Worm (Caenorhabditis elegans) whole organism, young adult: Measurements from ENCODE around the gene psa-3.

ENCODE experiments used
- F49E8.2 ChIP-seq: sonication (generic microtip); optimal IDR thresholded peaks from 3 replicates; lab custom pipeline; 2017; ENCODE audit warnings: missing genetic modification characterization, mild to moderate bottlenecking, missing compliant biosample characterization, antibody characterized with exemption, moderate library complexity; ENCODE audit not compliant: insufficient read depth
- F57A8.1 ChIP-seq: fragments of 200-800 bp; sonication (Bioruptor generic); optimal IDR thresholded peaks from 2 replicates; lab custom pipeline; 2018; ENCODE audit warnings: mild to moderate bottlenecking, missing genetic modification characterization, moderate library complexity, missing compliant biosample characterization
- K11D2.4 ChIP-seq: fragments of 200-800 bp; sonication (Bioruptor generic); IDR thresholded peaks from 2 replicates; pipeline ENCODE4 v1.3.6; 2022; ENCODE audit warnings: missing genetic modification reagents, missing genetic modification characterization, missing compliant biosample characterization
- Y53F4B.3 ChIP-seq: fragments of 200-800 bp; sonication (Bioruptor generic); IDR thresholded peaks from 2 replicates; pipeline ENCODE4 v1.3.6; 2022; ENCODE audit warnings: missing genetic modification reagents, missing genetic modification characterization, missing compliant biosample characterization
- Y53G8AR.9 ChIP-seq: fragments of 200-800 bp; sonication (Bioruptor generic); conservative IDR thresholded peaks from 2 replicates; pipeline ENCODE4 v1.3.6; 2022; ENCODE audit warnings: missing genetic modification reagents, missing genetic modification characterization, missing compliant biosample characterization
- Y67H2A.10 ChIP-seq: fragments of 200-800 bp; sonication (Bioruptor generic); conservative IDR thresholded peaks from 2 replicates; pipeline ENCODE4 v1.3.6; 2022; ENCODE audit warnings: missing genetic modification reagents, missing genetic modification characterization, missing compliant biosample characterization
- Y79H2A.3 ChIP-seq: fragments of 200-800 bp; sonication (Bioruptor generic); conservative IDR thresholded peaks from 2 replicates; pipeline ENCODE4 v1.3.6; 2022; ENCODE audit warnings: missing genetic modification reagents, missing genetic modification characterization, missing compliant biosample characterization
- ZK185.1 ChIP-seq: sonication (generic microtip); optimal IDR thresholded peaks from 2 replicates; lab custom pipeline; 2016; ENCODE audit warnings: mild to moderate bottlenecking, missing genetic modification characterization, missing compliant biosample characterization; ENCODE audit not compliant: poor library complexity, severe bottlenecking
- atf-7 ChIP-seq: sonication (generic microtip); optimal IDR thresholded peaks from 2 replicates; lab custom pipeline; 2017; ENCODE audit warnings: mild to moderate bottlenecking, missing genetic modification characterization, missing compliant biosample characterization
- cebp-1 ChIP-seq, 2 experiments: fragments of 200-800 bp in 1 of 2; sonication (Bioruptor generic) in 1 of 2; sonication (generic microtip) in 1 of 2; IDR thresholded peaks in 1 of 2; optimal IDR thresholded peaks in 1 of 2; 2 replicates each; pipeline versions ENCODE4 v1.3.6 to Lab custom; 2017 to 2022; ENCODE audit warnings: missing compliant biosample characterization in 2 of 2, missing genetic modification characterization in 2 of 2, mild to moderate bottlenecking in 1 of 2, missing genetic modification reagents in 1 of 2, moderate library complexity in 1 of 2
- ceh-100 ChIP-seq: fragments of 200-800 bp; sonication (Bioruptor generic); IDR thresholded peaks from 2 replicates; pipeline ENCODE4 v1.3.6; 2022; ENCODE audit warnings: missing genetic modification reagents, missing genetic modification characterization, missing compliant biosample characterization
- ceh-58 ChIP-seq: fragments of 200-800 bp; sonication (Bioruptor generic); IDR thresholded peaks from 2 replicates; pipeline ENCODE4 v1.3.6; 2022; ENCODE audit warnings: missing genetic modification characterization, missing compliant biosample characterization
- dpff-1 ChIP-seq: sonication (generic microtip); optimal IDR thresholded peaks from 2 replicates; lab custom pipeline; 2017; ENCODE audit warnings: mild to moderate bottlenecking, missing genetic modification characterization, missing compliant biosample characterization
- efl-1 ChIP-seq: fragments of 150-350 bp; optimal IDR thresholded peaks from 2 replicates; lab custom pipeline; 2014; ENCODE audit warnings: missing biosample characterization, missing genetic modification reagents, missing genetic modification characterization
- egl-18 ChIP-seq: fragments of 200-800 bp; sonication (Bioruptor generic); IDR thresholded peaks from 2 replicates; pipeline ENCODE4 v1.3.6; 2022; ENCODE audit warnings: missing genetic modification reagents, missing genetic modification characterization, missing compliant biosample characterization
- egrh-3 ChIP-seq: fragments of 200-800 bp; sonication (Bioruptor generic); IDR thresholded peaks from 2 replicates; pipeline ENCODE4 v1.3.6; 2022; ENCODE audit warnings: missing genetic modification reagents, missing genetic modification characterization, missing compliant biosample characterization
- ekl-4 ChIP-seq: fragments of 200-800 bp; sonication (Bioruptor generic); IDR thresholded peaks from 2 replicates; pipeline ENCODE4 v1.3.6; 2022; ENCODE audit warnings: missing genetic modification reagents, missing genetic modification characterization, missing compliant biosample characterization
- gei-17 ChIP-seq: fragments of 200-800 bp; sonication (Bioruptor generic); optimal IDR thresholded peaks from 2 replicates; lab custom pipeline; 2018; ENCODE audit warnings: mild to moderate bottlenecking, missing genetic modification characterization, missing compliant biosample characterization
- him-1 ChIP-seq: sonication (generic microtip); optimal IDR thresholded peaks from 2 replicates; lab custom pipeline; 2016; ENCODE audit warnings: missing genotype, missing genetic modification reagents, missing genetic modification characterization, missing compliant biosample characterization
- hlh-26 ChIP-seq: fragments of 200-800 bp; sonication (Bioruptor generic); conservative IDR thresholded peaks from 2 replicates; pipeline ENCODE4 v1.3.6; 2022; ENCODE audit warnings: missing genetic modification reagents, missing genetic modification characterization, missing compliant biosample characterization
- lag-1 ChIP-seq: fragments of 200-800 bp; sonication (Bioruptor generic); IDR thresholded peaks from 2 replicates; pipeline ENCODE4 v1.3.6; 2022; ENCODE audit warnings: missing genetic modification reagents, missing genetic modification characterization, missing compliant biosample characterization
- let-526 ChIP-seq: fragments of 200-800 bp; sonication (Bioruptor generic); IDR thresholded peaks from 2 replicates; pipeline ENCODE4 v1.3.6; 2022; ENCODE audit warnings: missing genetic modification reagents, missing genetic modification characterization, missing compliant biosample characterization
- lin-26 ChIP-seq: fragments of 200-800 bp; sonication (Bioruptor generic); IDR thresholded peaks from 2 replicates; pipeline ENCODE4 v1.3.6; 2022; ENCODE audit warnings: missing genetic modification reagents, missing genetic modification characterization, missing compliant biosample characterization
- lin-35 ChIP-seq, 3 experiments: fragments of 150-350 bp in 2 of 3; sonication (generic microtip) in 1 of 3; optimal IDR thresholded peaks; 2 replicates each; lab custom pipeline; 2014 to 2018; ENCODE audit warnings: missing biosample characterization in 3 of 3, missing genetic modification characterization in 3 of 3, missing genetic modification reagents in 3 of 3
- madf-10 ChIP-seq: sonication (generic microtip); optimal IDR thresholded peaks from 2 replicates; lab custom pipeline; 2016; ENCODE audit warnings: mild to moderate bottlenecking, missing genetic modification characterization, missing compliant biosample characterization
- madf-8 ChIP-seq: fragments of 200-800 bp; sonication (Bioruptor generic); conservative IDR thresholded peaks from 2 replicates; pipeline ENCODE4 v1.3.6; 2022; ENCODE audit warnings: missing genetic modification reagents, missing genetic modification characterization, missing compliant biosample characterization
- mcd-1 ChIP-seq: fragments of 200-800 bp; sonication (Bioruptor generic); IDR thresholded peaks from 2 replicates; pipeline ENCODE4 v1.3.6; 2022; ENCODE audit warnings: missing genetic modification reagents, missing genetic modification characterization, missing compliant biosample characterization
- nfya-2 ChIP-seq: fragments of 200-800 bp; sonication (Bioruptor generic); IDR thresholded peaks from 2 replicates; pipeline ENCODE4 v1.3.6; 2022; ENCODE audit warnings: missing genetic modification reagents, missing genetic modification characterization, missing compliant biosample characterization
- nhr-120 ChIP-seq: fragments of 200-800 bp; sonication (Bioruptor generic); IDR thresholded peaks from 2 replicates; pipeline ENCODE4 v1.3.6; 2022; ENCODE audit warnings: missing genetic modification characterization, missing compliant biosample characterization
- pbrm-1 ChIP-seq: fragments of 200-800 bp; sonication (Bioruptor generic); IDR thresholded peaks from 2 replicates; pipeline ENCODE4 v1.3.6; 2022; ENCODE audit warnings: missing genetic modification reagents, missing genetic modification characterization, missing compliant biosample characterization
- rcor-1 ChIP-seq: fragments of 200-800 bp; sonication (Bioruptor generic); IDR thresholded peaks from 2 replicates; pipeline ENCODE4 v1.3.6; 2022; ENCODE audit warnings: missing genetic modification reagents, missing genetic modification characterization, missing compliant biosample characterization
- rec-8 ChIP-seq, 2 experiments: sonication (generic microtip); optimal IDR thresholded peaks; 2 replicates each; lab custom pipeline; 2016; ENCODE audit warnings: mild to moderate bottlenecking in 2 of 2, missing genetic modification characterization in 2 of 2, missing genetic modification reagents in 2 of 2, missing genotype in 2 of 2, missing biosample characterization in 1 of 2, missing compliant biosample characterization in 1 of 2, moderate library complexity in 1 of 2
- repo-1 ChIP-seq: sonication (generic microtip); optimal IDR thresholded peaks from 2 replicates; lab custom pipeline; 2017; ENCODE audit warnings: mild to moderate bottlenecking, missing genetic modification characterization, missing compliant biosample characterization
- sdz-38 ChIP-seq: sonication (generic microtip); optimal IDR thresholded peaks from 2 replicates; lab custom pipeline; 2016; ENCODE audit warnings: missing genotype, missing genetic modification characterization, missing compliant biosample characterization
- sea-2 ChIP-seq: fragments of 200-800 bp; sonication (Bioruptor generic); IDR thresholded peaks from 2 replicates; pipeline ENCODE4 v1.3.6; 2022; ENCODE audit warnings: missing genetic modification characterization, missing compliant biosample characterization
- snpc-4 ChIP-seq, 5 experiments: fragments of 150-350 bp in 1 of 5; sonication (generic microtip) in 4 of 5; optimal IDR thresholded peaks; 2 replicates each; lab custom pipeline; 2014 to 2018; ENCODE audit warnings: missing genetic modification characterization in 5 of 5, missing biosample characterization in 3 of 5, antibody characterized with exemption in 2 of 5, mild to moderate bottlenecking in 2 of 5, missing compliant biosample characterization in 2 of 5, missing genotype in 2 of 5, moderate library complexity in 2 of 5, missing genetic modification reagents in 1 of 5
- xnd-1 ChIP-seq: sonication (generic microtip); optimal IDR thresholded peaks from 2 replicates; lab custom pipeline; 2016; ENCODE audit warnings: missing genotype, missing genetic modification reagents, missing genetic modification characterization, missing compliant biosample characterization
- zfh-2 ChIP-seq: fragments of 200-800 bp; sonication (Bioruptor generic); conservative IDR thresholded peaks from 2 replicates; pipeline ENCODE4 v1.3.6; 2022; ENCODE audit warnings: missing genetic modification reagents, missing genetic modification characterization, missing compliant biosample characterization
- zim-3 ChIP-seq: sonication (generic microtip); optimal IDR thresholded peaks from 2 replicates; lab custom pipeline; 2017; ENCODE audit warnings: mild to moderate bottlenecking, missing genetic modification characterization, moderate library complexity, missing compliant biosample characterization
- ztf-18 ChIP-seq: sonication (generic microtip); optimal IDR thresholded peaks from 2 replicates; lab custom pipeline; 2016; ENCODE audit warnings: missing genotype, mild to moderate bottlenecking, missing genetic modification characterization, missing compliant biosample characterization
- ztf-22 ChIP-seq: fragments of 200-800 bp; sonication (Bioruptor generic); optimal IDR thresholded peaks from 2 replicates; lab custom pipeline; 2018; ENCODE audit warnings: mild to moderate bottlenecking, missing genetic modification characterization, moderate library complexity, missing compliant biosample characterization
- ztf-26 ChIP-seq: sonication (generic microtip); optimal IDR thresholded peaks from 2 replicates; lab custom pipeline; 2017; ENCODE audit warnings: missing genetic modification characterization, missing compliant biosample characterization
- ztf-28 ChIP-seq: fragments of 200-800 bp; sonication (Bioruptor generic); IDR thresholded peaks from 2 replicates; pipeline ENCODE4 v1.3.6; 2022; ENCODE audit warnings: missing genetic modification reagents, missing genetic modification characterization, missing compliant biosample characterization
- ztf-3 ChIP-seq: fragments of 200-800 bp; sonication (Bioruptor generic); optimal IDR thresholded peaks from 2 replicates; lab custom pipeline; 2018; ENCODE audit warnings: mild to moderate bottlenecking, missing genetic modification characterization, missing compliant biosample characterization

Gene psa-3

ce11 chrX:15407631-15408030 is at the start of gene psa-3:
Gene psa-3, plus strand, starts transcription at chrX:15407931.
- TF ChIP-seq zfh-2 (GFP tag; lab: Robert Waterston, UW) (0 out of 2 replicates have a peak, but pooled peaks have one; percentile 16), nfya-2 (no peak)

ce11 chrX:15362152-15362922 is 45.4 kb upstream of the psa-3 start:
- TF ChIP-seq atf-7 (tag; lab: Kevin White, UChicago) (no peak), gei-17 (GFP tag; lab: Kevin White, UChicago) (no peak), cebp-1 (GFP tag; IDR thresholded peaks at IDR 0.05; lab: Robert Waterston, UW) (no peak), cebp-1 (tag; optimal IDR thresholded peaks at IDR 0.05; lab: Kevin White, UChicago) (peak; percentile 23), rcor-1 (GFP tag; lab: Robert Waterston, UW) (no peak), lin-26 (GFP tag; lab: Robert Waterston, UW) (no peak), mcd-1 (no peak), repo-1 (tag; lab: Kevin White, UChicago) (no peak), hlh-26 (GFP tag; lab: Robert Waterston, UW) (no peak), ceh-100 (no peak), ztf-26 (no peak), egl-18 (GFP tag; lab: Robert Waterston, UW) (no peak), Y79H2A.3 (GFP tag; lab: Robert Waterston, UW) (no peak), ztf-18 (tag; lab: Kevin White, UChicago) (no peak), Y53F4B.3 (GFP tag; lab: Robert Waterston, UW) (no peak), pbrm-1 (GFP tag; lab: Robert Waterston, UW) (0 out of 2 replicates have a peak, but pooled peaks have one; percentile 43), zim-3 (tag; lab: Kevin White, UChicago) (no peak), lin-35 (GFP tag; optimal IDR thresholded peaks at IDR 0.05; lab: Kevin White, UChicago) (no peak), Y53G8AR.9 (no peak), dpff-1 (peak; percentile 19), ztf-3 (GFP tag; lab: Kevin White, UChicago) (no peak), ztf-28 (no peak), madf-10 (tag; lab: Kevin White, UChicago) (no peak), let-526 (GFP tag; lab: Robert Waterston, UW) (no peak), snpc-4 (GFP tag; optimal IDR thresholded peaks at IDR 0.05; lab: Kevin White, UChicago) (no peak), snpc-4 (tag; optimal IDR thresholded peaks at IDR 0.05; lab: Kevin White, UChicago) (peak in 3 of 4 experiments; percentile 18 to 82 (median 78)), ZK185.1 (tag; lab: Kevin White, UChicago) (no peak), him-1 (tag; lab: Kevin White, UChicago) (no peak), madf-8 (GFP tag; lab: Robert Waterston, UW) (no peak), lag-1 (GFP tag; lab: Robert Waterston, UW) (no peak), ceh-58 (GFP tag; lab: Robert Waterston, UW) (no peak), sea-2 (GFP tag; lab: Robert Waterston, UW) (no peak), egrh-3 (GFP tag; lab: Robert Waterston, UW) (peak; percentile 31; the same call in 1 of the 2 replicates), ztf-22 (no peak), Y67H2A.10 (no peak), nhr-120 (GFP tag; lab: Robert Waterston, UW) (0 out of 2 replicates have a peak, but pooled peaks have one; percentile 75), K11D2.4 (no peak), ekl-4 (GFP tag; lab: Robert Waterston, UW) (no peak), F57A8.1 (no peak), xnd-1 (tag; lab: Kevin White, UChicago) (no peak), sdz-38 (tag; lab: Kevin White, UChicago) (no peak), efl-1 (GFP tag; lab: Kevin White, UChicago) (no peak), rec-8 (tag; optimal IDR thresholded peaks at IDR 0.05; lab: Kevin White, UChicago) (no peak), F49E8.2 (tag; lab: Kevin White, UChicago) (no peak)
